Fruit fly (Drosophila melanogaster) whole organism, prepupa: ENCODE measurements around the gene Son.

Source experiments
- Blimp-1 ChIP-seq: fragments of 200-800 bp; sonication (Bioruptor generic); optimal IDR thresholded peaks from 3 replicates; lab custom pipeline; 2017; ENCODE audit warnings: missing biosample characterization, missing genetic modification characterization, mild to moderate bottlenecking, moderate library complexity, missing genetic modification reagents
- CG10631 ChIP-seq: fragments of 200-800 bp; sonication (Bioruptor generic); optimal IDR thresholded peaks from 2 replicates; lab custom pipeline; 2016; ENCODE audit warnings: missing biosample characterization, missing genetic modification characterization
- CG10669 ChIP-seq: fragments of 200-800 bp; sonication (Bioruptor generic); optimal IDR thresholded peaks from 3 replicates; lab custom pipeline; 2018; ENCODE audit warnings: missing biosample characterization, mild to moderate bottlenecking, missing genetic modification characterization, moderate library complexity
- CG11762 ChIP-seq: fragments of 200-800 bp; sonication (Bioruptor generic); optimal IDR thresholded peaks from 3 replicates; lab custom pipeline; 2016; ENCODE audit warnings: missing biosample characterization, missing genetic modification characterization; ENCODE audit not compliant: insufficient read depth
- CG15336 ChIP-seq: fragments of 200-800 bp; sonication (Bioruptor generic); IDR thresholded peaks from 2 replicates; pipeline ENCODE4 v1.3.6; 2022; ENCODE audit warnings: missing biosample characterization, missing genetic modification characterization
- CG1621 ChIP-seq: fragments of 200-800 bp; sonication (Bioruptor generic); optimal IDR thresholded peaks from 3 replicates; lab custom pipeline; 2018; ENCODE audit warnings: missing biosample characterization, mild to moderate bottlenecking, missing genetic modification characterization
- CG3032 ChIP-seq: fragments of 200-800 bp; optimal IDR thresholded peaks from 2 replicates; lab custom pipeline; 2019; ENCODE audit warnings: missing biosample characterization, mild to moderate bottlenecking, missing genetic modification characterization, moderate library complexity
- CG31627 ChIP-seq: fragments of 200-800 bp; sonication (Bioruptor generic); optimal IDR thresholded peaks from 3 replicates; lab custom pipeline; 2016; ENCODE audit warnings: missing biosample characterization, missing genetic modification characterization
- CG32006 ChIP-seq: fragments of 200-800 bp; sonication (Bioruptor generic); optimal IDR thresholded peaks from 3 replicates; lab custom pipeline; 2017; ENCODE audit warnings: missing biosample characterization, mild to moderate bottlenecking, missing genetic modification characterization
- CG34406 ChIP-seq: fragments of 200-800 bp; sonication (Bioruptor generic); optimal IDR thresholded peaks from 3 replicates; lab custom pipeline; 2016; ENCODE audit warnings: missing biosample characterization, missing genetic modification characterization
- CG6163 ChIP-seq: fragments of 200-800 bp; sonication (Bioruptor generic); IDR thresholded peaks from 3 replicates; pipeline ENCODE4 v1.3.6; 2022; ENCODE audit warnings: missing biosample characterization, missing genetic modification characterization
- CG6276 ChIP-seq: fragments of 200-800 bp; sonication (Bioruptor generic); optimal IDR thresholded peaks from 2 replicates; lab custom pipeline; 2017; ENCODE audit warnings: missing biosample characterization, mild to moderate bottlenecking, missing genetic modification characterization
- CG6808 ChIP-seq: fragments of 200-800 bp; sonication (Bioruptor generic); optimal IDR thresholded peaks from 3 replicates; lab custom pipeline; 2017; ENCODE audit warnings: missing biosample characterization, missing genetic modification characterization, mild to moderate bottlenecking, moderate library complexity, missing genetic modification reagents
- CG6854 ChIP-seq: fragments of 200-800 bp; sonication (Bioruptor generic); optimal IDR thresholded peaks from 2 replicates; lab custom pipeline; 2017; ENCODE audit warnings: missing biosample characterization, mild to moderate bottlenecking, missing genetic modification characterization
- CG7368 ChIP-seq: fragments of 200-800 bp; sonication (Bioruptor generic); optimal IDR thresholded peaks from 3 replicates; lab custom pipeline; 2016; ENCODE audit warnings: missing biosample characterization, missing genetic modification characterization
- CG8119 ChIP-seq: fragments of 200-800 bp; sonication (Bioruptor generic); IDR thresholded peaks from 3 replicates; pipeline ENCODE4 v1.3.6; 2022; ENCODE audit warnings: missing biosample characterization, missing genetic modification characterization
- CG8319 ChIP-seq: fragments of 200-800 bp; sonication (Bioruptor generic); optimal IDR thresholded peaks from 3 replicates; lab custom pipeline; 2016; ENCODE audit warnings: missing biosample characterization, missing genetic modification characterization
- CG9139 ChIP-seq: fragments of 200-800 bp; sonication (Bioruptor generic); optimal IDR thresholded peaks from 3 replicates; lab custom pipeline; 2017; ENCODE audit warnings: missing biosample characterization, mild to moderate bottlenecking, missing genetic modification characterization
- Eip75B ChIP-seq: fragments of 200-800 bp; sonication (Bioruptor generic); optimal IDR thresholded peaks from 3 replicates; lab custom pipeline; 2016; ENCODE audit warnings: missing biosample characterization, missing genetic modification characterization
- Eip78C ChIP-seq: fragments of 200-800 bp; sonication (Bioruptor generic); peaks from one replicate; lab custom pipeline; 2016; ENCODE audit warnings: missing biosample characterization, missing genetic modification characterization
- Eip93F ChIP-seq: fragments of 200-800 bp; sonication (Bioruptor generic); optimal IDR thresholded peaks from 2 replicates; lab custom pipeline; 2016; ENCODE audit warnings: missing biosample characterization, mild to moderate bottlenecking, missing genetic modification characterization
- Ets96B ChIP-seq: fragments of 200-800 bp; optimal IDR thresholded peaks from 2 replicates; lab custom pipeline; 2019; ENCODE audit warnings: missing biosample characterization, mild to moderate bottlenecking, missing genetic modification characterization, moderate library complexity
- Gug ChIP-seq: fragments of 200-800 bp; sonication (Bioruptor generic); IDR thresholded peaks from 2 replicates; pipeline ENCODE4 v1.3.6; 2022; ENCODE audit warnings: missing biosample characterization, missing genetic modification characterization
- Hr38 ChIP-seq: sonication (Bioruptor generic); optimal IDR thresholded peaks from 2 replicates; lab custom pipeline; 2016; ENCODE audit warnings: missing biosample characterization, missing genetic modification characterization
- Hr39 ChIP-seq: fragments of 200-800 bp; sonication (Bioruptor generic); optimal IDR thresholded peaks from 2 replicates; lab custom pipeline; 2016; ENCODE audit warnings: missing biosample characterization, missing genetic modification characterization
- Met ChIP-seq: fragments of 200-800 bp; sonication (Bioruptor generic); optimal IDR thresholded peaks from 3 replicates; lab custom pipeline; 2016; ENCODE audit warnings: missing biosample characterization, missing genetic modification characterization
- OdsH ChIP-seq: fragments of 200-800 bp; sonication (Bioruptor generic); optimal IDR thresholded peaks from 3 replicates; lab custom pipeline; 2016; ENCODE audit warnings: missing biosample characterization, missing genetic modification characterization
- Smox ChIP-seq: fragments of 200-800 bp; sonication (Bioruptor generic); optimal IDR thresholded peaks from 3 replicates; lab custom pipeline; 2016; ENCODE audit warnings: missing biosample characterization, missing genetic modification characterization
- Sox102F ChIP-seq: fragments of 200-800 bp; sonication (Bioruptor generic); optimal IDR thresholded peaks from 2 replicates; lab custom pipeline; 2016; ENCODE audit warnings: missing biosample characterization, mild to moderate bottlenecking, missing genetic modification characterization
- Sox14 ChIP-seq: fragments of 200-800 bp; sonication (Bioruptor generic); optimal IDR thresholded peaks from 3 replicates; lab custom pipeline; 2016; ENCODE audit warnings: missing biosample characterization, missing genetic modification characterization
- Sox15 ChIP-seq: fragments of 200-800 bp; sonication (Bioruptor generic); optimal IDR thresholded peaks from 3 replicates; lab custom pipeline; 2016; ENCODE audit warnings: missing biosample characterization, missing genetic modification characterization
- achi ChIP-seq: fragments of 200-800 bp; sonication (Bioruptor generic); optimal IDR thresholded peaks from 3 replicates; lab custom pipeline; 2016; ENCODE audit warnings: missing biosample characterization, missing genetic modification characterization
- acj6 ChIP-seq: fragments of 200-800 bp; sonication (Bioruptor generic); optimal IDR thresholded peaks from 3 replicates; lab custom pipeline; 2016; ENCODE audit warnings: missing biosample characterization, missing genetic modification characterization
- cyc ChIP-seq: fragments of 200-800 bp; sonication (Bioruptor generic); optimal IDR thresholded peaks from 3 replicates; lab custom pipeline; 2016; ENCODE audit warnings: missing biosample characterization, missing genetic modification characterization
- dsx ChIP-seq: fragments of 200-800 bp; optimal IDR thresholded peaks from 3 replicates; lab custom pipeline; 2019; ENCODE audit warnings: missing biosample characterization, mild to moderate bottlenecking, missing genetic modification characterization, moderate library complexity; ENCODE audit not compliant: poor library complexity, severe bottlenecking
- eg ChIP-seq: fragments of 200-800 bp; sonication (Bioruptor generic); IDR thresholded peaks from 3 replicates; pipeline ENCODE4 v1.3.6; 2022; ENCODE audit warnings: missing biosample characterization, missing genetic modification characterization
- fkh ChIP-seq: fragments of 200-800 bp; sonication (Bioruptor generic); optimal IDR thresholded peaks from 3 replicates; lab custom pipeline; 2017; ENCODE audit warnings: missing biosample characterization, mild to moderate bottlenecking, missing genetic modification characterization, moderate library complexity
- pdm3 ChIP-seq: fragments of 200-800 bp; sonication (Bioruptor generic); optimal IDR thresholded peaks from 3 replicates; lab custom pipeline; 2016; ENCODE audit warnings: missing biosample characterization, missing genetic modification characterization
- spab ChIP-seq: fragments of 200-800 bp; sonication (Bioruptor generic); optimal IDR thresholded peaks from 2 replicates; lab custom pipeline; 2017; ENCODE audit warnings: missing biosample characterization, mild to moderate bottlenecking, missing genetic modification characterization, missing genetic modification reagents
- svp ChIP-seq: fragments of 200-800 bp; sonication (Bioruptor generic); peaks from one replicate; lab custom pipeline; 2016; ENCODE audit warnings: missing biosample characterization, missing genetic modification characterization
- vri ChIP-seq: fragments of 200-800 bp; sonication (Bioruptor generic); optimal IDR thresholded peaks from 3 replicates; lab custom pipeline; 2016; ENCODE audit warnings: missing biosample characterization, mild to moderate bottlenecking, missing genetic modification characterization

Gene Son

DNA sequence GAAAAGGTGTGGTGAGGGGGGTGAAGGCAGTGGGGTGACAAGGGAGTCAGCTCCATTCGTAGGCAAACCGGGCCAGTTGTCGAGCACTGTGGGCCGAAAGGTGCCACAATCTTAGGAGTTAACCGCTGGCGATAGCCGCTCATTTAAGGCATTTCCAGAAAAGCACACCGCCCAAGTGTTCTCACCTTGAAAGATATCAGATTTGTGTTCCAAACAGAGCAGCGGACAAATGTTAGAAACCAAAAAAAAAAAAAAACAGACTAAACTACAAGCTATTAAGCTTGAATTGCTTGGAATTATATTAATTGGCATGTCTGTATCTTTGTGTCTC lies 16.4 kb downstream of the Son start (continued):
- TF ChIP-seq Eip93F (GFP tag; lab: Kevin White, UChicago) (no peak), CG8319 (GFP tag; lab: Kevin White, UChicago) (no peak), pdm3 (GFP tag; lab: Kevin White, UChicago) (no peak), Blimp-1 (GFP tag; lab: Kevin White, UChicago) (no peak), CG8119 (GFP tag; lab: Robert Waterston, UW) (no peak; the same call in 2 of the 3 replicates), CG34406 (GFP tag; lab: Kevin White, UChicago) (no peak), spab (GFP tag; lab: Kevin White, UChicago) (peak; percentile 61), dsx (no peak), CG10669 (GFP tag; lab: Kevin White, UChicago) (peak; percentile 16), Sox102F (GFP tag; lab: Kevin White, UChicago) (no peak), Sox14 (GFP tag; lab: Kevin White, UChicago) (peak; percentile 29), CG3032 (peak; percentile 12), OdsH (GFP tag; lab: Kevin White, UChicago) (peak; percentile 55), Ets96B (tag; lab: Kevin White, UChicago) (peak; percentile 23), Eip75B (peak; percentile 10), Smox (GFP tag; lab: Kevin White, UChicago) (no peak), Gug (no peak), CG31627 (GFP tag; lab: Kevin White, UChicago) (no peak)

DNA sequence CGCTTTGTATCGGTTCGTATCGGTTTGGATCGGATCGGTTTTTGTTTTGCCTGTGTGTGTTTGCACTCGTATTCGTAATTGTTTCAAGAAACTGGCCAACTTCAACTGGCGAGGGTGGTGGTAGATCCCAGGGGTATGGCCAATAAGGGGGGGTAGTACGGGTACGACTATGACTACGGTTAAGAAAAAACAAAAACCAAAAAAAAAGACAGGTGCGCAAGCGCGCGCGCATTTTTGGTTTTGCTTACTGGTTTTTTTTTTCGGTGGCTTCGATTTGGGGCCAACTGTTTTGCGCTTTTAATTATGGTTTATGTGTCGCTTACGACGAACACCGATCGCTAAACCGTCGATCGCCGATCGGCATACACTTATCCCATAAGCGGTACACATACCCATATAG lies 17.0 kb downstream of the Son start:
- TF ChIP-seq eg (GFP tag; lab: Robert Waterston, UW) = peak; percentile 69
- no peak for TF ChIP-seq acj6 (GFP tag; lab: Kevin White, UChicago)
- peak; percentile 16; the same call in 2 of the 3 replicates for TF ChIP-seq CG8119 (GFP tag; lab: Robert Waterston, UW)
- peak; percentile 47 for TF ChIP-seq CG6163 (GFP tag; lab: Robert Waterston, UW)
- TF ChIP-seq CG15336 = peak; percentile 45

DNA sequence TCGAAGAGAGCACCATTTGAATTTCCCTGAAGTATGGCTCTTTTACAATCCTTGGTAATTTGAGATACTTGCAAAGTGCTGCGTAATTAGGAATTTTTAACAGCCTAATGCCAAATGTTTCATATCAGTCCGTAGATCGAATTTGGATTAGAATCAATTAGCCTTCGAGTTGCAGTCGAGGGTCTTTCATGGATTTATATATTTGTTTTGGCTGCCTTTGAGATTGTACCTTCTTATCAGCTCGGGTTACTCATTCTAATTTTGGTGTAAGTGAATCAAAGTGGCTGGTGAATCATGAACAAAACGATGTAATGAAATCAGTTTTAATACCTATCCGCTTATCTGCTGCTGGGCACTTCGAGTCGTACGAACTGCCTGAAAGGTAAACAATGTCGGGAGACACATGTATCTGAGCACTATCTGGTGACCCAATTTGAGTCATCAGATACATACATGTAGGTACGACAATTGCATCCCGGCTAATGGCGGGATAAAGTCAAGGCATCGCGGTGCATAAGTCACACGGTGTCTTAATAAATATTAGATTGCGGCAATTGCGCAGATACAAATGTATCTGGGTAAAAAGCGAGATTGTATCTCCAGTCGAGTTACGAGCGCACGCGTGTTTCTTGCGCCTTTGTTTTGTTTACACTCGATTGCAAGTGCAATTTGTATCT lies 18.0 kb downstream of the Son start:
- peak; percentile 47 for TF ChIP-seq fkh (GFP tag; lab: Kevin White, UChicago)
- TF ChIP-seq pdm3 (GFP tag; lab: Kevin White, UChicago) = no peak
- TF ChIP-seq Smox (GFP tag; lab: Kevin White, UChicago) = no peak

DNA sequence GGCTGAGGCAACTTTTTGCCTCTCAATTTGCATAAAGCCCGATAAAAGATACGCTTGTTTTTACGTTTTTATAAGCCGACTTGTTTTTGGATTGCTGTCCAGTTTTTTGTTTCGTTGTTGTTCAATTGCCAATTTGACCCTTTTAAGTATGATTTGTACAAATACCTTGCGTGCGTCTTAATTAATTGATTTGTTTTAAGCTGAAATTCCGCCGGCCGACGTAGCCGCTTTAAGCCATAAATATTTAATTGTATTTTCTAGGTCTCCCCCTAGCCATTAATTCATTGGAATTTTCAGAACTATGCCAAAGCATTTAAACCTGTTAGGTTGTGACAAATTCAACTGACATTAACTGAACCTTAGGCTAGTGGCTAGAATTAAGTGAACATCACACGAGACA lies 18.8 kb downstream of the Son start:
- TF ChIP-seq Eip78C (GFP tag; lab: Kevin White, UChicago) = peak; percentile 15
- TF ChIP-seq svp (GFP tag; lab: Kevin White, UChicago) = no peak

DNA sequence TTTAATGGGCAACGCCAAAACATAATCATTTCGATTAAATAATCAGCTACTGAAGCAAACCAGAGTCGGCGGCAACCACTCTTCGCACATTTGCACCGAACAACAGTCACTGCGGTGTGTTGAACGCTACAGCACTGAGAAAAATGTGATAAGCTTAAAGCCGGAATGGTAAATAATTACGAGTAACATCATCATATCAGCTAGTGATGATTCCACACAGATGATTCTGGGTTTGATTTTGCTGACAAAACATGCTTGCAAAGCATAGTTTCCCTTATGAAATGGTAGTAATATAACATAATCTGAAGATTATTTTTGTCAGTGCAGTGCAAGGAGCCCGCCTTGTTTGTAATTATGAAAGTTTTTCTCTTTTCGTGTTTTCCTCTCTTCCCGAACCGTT lies 20.3 kb downstream of the Son start:
- TF ChIP-seq Met (peak; percentile 72), CG8119 (GFP tag; lab: Robert Waterston, UW) (peak; percentile 95), vri (GFP tag; lab: Kevin White, UChicago) (peak; percentile 54), CG31627 (GFP tag; lab: Kevin White, UChicago) (peak; percentile 77), pdm3 (GFP tag; lab: Kevin White, UChicago) (peak; percentile 87), Hr38 (GFP tag; lab: Kevin White, UChicago) (peak; percentile 39), Eip75B (peak; percentile 83), CG11762 (GFP tag; lab: Kevin White, UChicago) (peak; percentile 81), CG10631 (GFP tag; lab: Kevin White, UChicago) (peak; percentile 76), spab (GFP tag; lab: Kevin White, UChicago) (peak; percentile 64), CG8319 (GFP tag; lab: Kevin White, UChicago) (peak; percentile 61), svp (GFP tag; lab: Kevin White, UChicago) (no peak), CG6276 (GFP tag; lab: Kevin White, UChicago) (peak; percentile 87), CG7368 (GFP tag; lab: Kevin White, UChicago) (peak; percentile 75), CG9139 (GFP tag; lab: Kevin White, UChicago) (peak; percentile 14), CG34406 (GFP tag; lab: Kevin White, UChicago) (peak; percentile 73), CG1621 (peak; percentile 52), CG10669 (GFP tag; lab: Kevin White, UChicago) (peak; percentile 59), Hr39 (GFP tag; lab: Kevin White, UChicago) (peak; percentile 83), CG15336 (peak; percentile 92), OdsH (GFP tag; lab: Kevin White, UChicago) (peak; percentile 88), CG3032 (peak; percentile 62), achi (GFP tag; lab: Kevin White, UChicago) (peak; percentile 84), dsx (no peak), Sox15 (GFP tag; lab: Kevin White, UChicago) (peak; percentile 68), CG32006 (peak; percentile 96), CG6854 (GFP tag; lab: Kevin White, UChicago) (peak; percentile 39), fkh (GFP tag; lab: Kevin White, UChicago) (no peak), CG6808 (GFP tag; lab: Kevin White, UChicago) (peak; percentile 54), cyc (GFP tag; lab: Kevin White, UChicago) (peak; percentile 77)
